Worm (Caenorhabditis elegans): ENCODE measurements around the gene math-33.

The math-33 gene

DNA sequence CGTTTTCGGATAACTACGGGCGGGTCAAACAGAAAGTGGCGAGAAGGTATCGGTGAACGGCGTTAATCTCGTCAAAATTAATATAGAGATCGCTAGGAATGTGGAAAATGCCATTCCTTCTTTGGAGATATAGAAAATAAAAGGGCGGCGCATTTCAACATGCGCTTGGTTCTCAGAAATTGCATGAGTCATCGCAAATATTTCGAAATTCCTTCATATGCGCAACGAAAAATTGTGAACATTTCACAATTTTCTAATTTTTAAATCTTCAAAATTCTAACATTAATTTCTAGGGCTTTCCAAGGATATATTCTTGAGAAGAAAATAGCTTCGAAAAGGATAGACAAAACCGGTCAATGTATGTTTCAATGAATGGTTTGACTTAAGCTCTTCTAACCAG lies 34.8 kb upstream of the math-33 start:
- TF ChIP-seq ztf-4 (tag; optimal IDR thresholded peaks at IDR 0.05) (no peak), unc-62 (GFP tag; optimal IDR thresholded peaks at IDR 0.05) (no peak), hmg-11 (tag; optimal IDR thresholded peaks at IDR 0.05) (no peak)

DNA sequence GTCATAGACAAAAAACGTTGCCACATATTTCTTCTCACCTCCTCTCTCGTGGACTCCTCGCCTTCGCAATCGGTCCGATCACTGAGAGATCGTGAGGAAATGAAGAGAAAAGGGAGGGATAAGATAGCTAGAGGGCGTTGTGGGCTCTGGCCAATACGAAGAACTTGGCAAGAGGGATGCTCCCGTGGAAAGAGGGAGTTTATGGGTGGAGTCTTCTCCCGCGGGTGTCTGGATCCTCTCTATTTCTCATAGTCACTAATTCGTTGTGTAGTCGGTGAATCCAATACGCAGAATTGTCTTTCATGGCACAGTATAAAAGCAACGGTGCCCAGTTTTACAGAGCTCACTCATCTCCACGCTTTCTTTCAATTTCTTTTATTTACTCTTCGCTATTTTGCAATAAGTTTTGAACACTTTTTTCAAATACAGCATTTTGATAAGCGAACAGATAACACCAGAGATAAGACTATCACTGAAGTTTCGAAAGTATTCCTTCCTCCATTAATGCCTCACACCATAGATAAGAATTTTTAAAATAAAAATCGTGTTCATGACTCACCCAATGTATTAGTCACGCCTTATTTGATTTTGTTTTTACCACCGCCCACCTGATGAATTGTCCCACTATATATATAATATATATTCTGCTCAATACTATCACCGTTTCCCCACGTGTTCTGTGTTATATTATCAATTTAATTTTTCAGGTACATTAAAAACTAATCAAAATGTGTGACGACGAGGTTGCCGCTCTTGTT lies 33.2 kb upstream of the math-33 start, which contains the start of gene act-1:
TSS of gene act-1 (plus strand) at position 708 of the 758 bp plus-strand sequence.
- no peak for TF ChIP-seq nhr-28 (tag; optimal IDR thresholded peaks at IDR 0.05)
- TF ChIP-seq ceh-82 (tag; optimal IDR thresholded peaks at IDR 0.05): no peak
- TF ChIP-seq nhr-23 (tag; optimal IDR thresholded peaks at IDR 0.05): no peak
- no peak for TF ChIP-seq eor-1 (tag; optimal IDR thresholded peaks at IDR 0.05)
- TF ChIP-seq fkh-2 (tag; optimal IDR thresholded peaks at IDR 0.05): no peak
- TF ChIP-seq nhr-77 (tag; optimal IDR thresholded peaks at IDR 0.05): no peak
- TF ChIP-seq nhr-12 (tag; optimal IDR thresholded peaks at IDR 0.05): no peak
- TF ChIP-seq lsy-12 (tag; optimal IDR thresholded peaks at IDR 0.05): no peak
- TF ChIP-seq nhr-43 (tag; optimal IDR thresholded peaks at IDR 0.05; ENCODE audit: poor library complexity, severe bottlenecking): no peak
- peak; percentile 78 for TF ChIP-seq pqm-1 (tag; optimal IDR thresholded peaks at IDR 0.05)
- TF ChIP-seq lin-39 (tag; optimal IDR thresholded peaks at IDR 0.05): no peak
- TF ChIP-seq sea-2 (GFP tag; optimal IDR thresholded peaks at IDR 0.05): no peak
- TF ChIP-seq nhr-76 (tag; optimal IDR thresholded peaks at IDR 0.05): no peak
- TF ChIP-seq ceh-16 (tag; optimal IDR thresholded peaks at IDR 0.05): no peak
- TF ChIP-seq ama-1 (optimal IDR thresholded peaks at IDR 0.05): peak; percentile 6
- TF ChIP-seq jun-1 (tag; optimal IDR thresholded peaks at IDR 0.05): peak; percentile 40
- TF ChIP-seq fkh-10 (GFP tag; optimal IDR thresholded peaks at IDR 0.05): no peak
- no peak for TF ChIP-seq ceh-28 (tag; optimal IDR thresholded peaks at IDR 0.05)
- no peak for TF ChIP-seq ZK546.5 (tag; optimal IDR thresholded peaks at IDR 0.05)
- TF ChIP-seq unc-39 (tag; optimal IDR thresholded peaks at IDR 0.05): no peak
- TF ChIP-seq elt-3 (tag; optimal IDR thresholded peaks at IDR 0.05): no peak
- no peak for TF ChIP-seq snpc-4 (tag; optimal IDR thresholded peaks at IDR 0.05)
- no peak for TF ChIP-seq mdl-1 (tag; optimal IDR thresholded peaks at IDR 0.05)
- peak; percentile 32 for TF ChIP-seq fos-1 (tag; optimal IDR thresholded peaks at IDR 0.05)
- TF ChIP-seq nhr-237 (tag; optimal IDR thresholded peaks at IDR 0.05): no peak
- no peak for TF ChIP-seq mml-1 (tag; optimal IDR thresholded peaks at IDR 0.05)
- TF ChIP-seq zag-1 (tag; optimal IDR thresholded peaks at IDR 0.05): no peak
- peak; percentile 44 for TF ChIP-seq pha-4 (tag; optimal IDR thresholded peaks at IDR 0.05)
- TF ChIP-seq hmg-11 (tag; optimal IDR thresholded peaks at IDR 0.05): peak; percentile 31
- no peak for TF ChIP-seq ztf-4 (tag; optimal IDR thresholded peaks at IDR 0.05)
- no peak for TF ChIP-seq egl-27 (tag; optimal IDR thresholded peaks at IDR 0.05)
- no peak for TF ChIP-seq daf-12 (tag; optimal IDR thresholded peaks at IDR 0.05)
- no peak for TF ChIP-seq ceh-9 (tag; optimal IDR thresholded peaks at IDR 0.05)
- TF ChIP-seq R02D3.7 (tag; optimal IDR thresholded peaks at IDR 0.05): no peak
- no peak for TF ChIP-seq nhr-25 (tag; optimal IDR thresholded peaks at IDR 0.05)
- TF ChIP-seq ztf-11 (tag; optimal IDR thresholded peaks at IDR 0.05): no peak
- TF ChIP-seq lin-15B (tag; optimal IDR thresholded peaks at IDR 0.05): no peak
- TF ChIP-seq nhr-67 (tag; optimal IDR thresholded peaks at IDR 0.05): no peak
- TF ChIP-seq egl-5 (tag; optimal IDR thresholded peaks at IDR 0.05): no peak
- TF ChIP-seq elt-2 (tag; optimal IDR thresholded peaks at IDR 0.05): peak; percentile 89
- no peak for TF ChIP-seq unc-62 (GFP tag; optimal IDR thresholded peaks at IDR 0.05)
- no peak for TF ChIP-seq tbx-2 (tag; optimal IDR thresholded peaks at IDR 0.05)
- peak; percentile 65 for TF ChIP-seq nhr-11 (tag; optimal IDR thresholded peaks at IDR 0.05)
- no peak for TF ChIP-seq elt-1 (tag; optimal IDR thresholded peaks at IDR 0.05)
- TF ChIP-seq skn-1 (tag; optimal IDR thresholded peaks at IDR 0.05): no peak
- peak; percentile 80 for TF ChIP-seq nfya-1 (tag; optimal IDR thresholded peaks at IDR 0.05; ENCODE audit: insufficient read depth)
- TF ChIP-seq aly-2 (tag; optimal IDR thresholded peaks at IDR 0.05): no peak

All from whole organism, L3 larva.